Worm (Caenorhabditis elegans) whole organism, L4 larva: ENCODE measurements around the gene srsx-25.

ENCODE experiments used
- F10B5.3 ChIP-seq: sonication (generic microtip); optimal IDR thresholded peaks from 2 replicates; lab custom pipeline; 2016; ENCODE audit warnings: mild to moderate bottlenecking, missing genetic modification characterization, missing compliant biosample characterization
- F26F4.8 ChIP-seq: fragments of 200-800 bp; sonication (Bioruptor generic); conservative IDR thresholded peaks from 2 replicates; pipeline ENCODE4 v1.3.6; 2022; ENCODE audit warnings: missing genetic modification characterization, missing compliant biosample characterization
- F44E2.7 ChIP-seq: fragments of 200-800 bp; sonication (Bioruptor generic); IDR thresholded peaks from 2 replicates; pipeline ENCODE4 v2.1.2; 2022; ENCODE audit warnings: missing genetic modification characterization, missing compliant biosample characterization
- F49E8.2 ChIP-seq: sonication (generic microtip); optimal IDR thresholded peaks from 2 replicates; lab custom pipeline; 2016; ENCODE audit warnings: missing compliant biosample characterization, mild to moderate bottlenecking, missing genetic modification characterization, borderline replicate concordance
- R02D3.7 ChIP-seq: fragments of 150-350 bp; sonication (generic microtip); optimal IDR thresholded peaks from 3 replicates; lab custom pipeline; 2014; ENCODE audit warnings: missing biosample characterization, missing genetic modification characterization
- aha-1 ChIP-seq: fragments of 150-350 bp; peaks from one replicate; lab custom pipeline; 2014; ENCODE audit warnings: missing biosample characterization, missing genetic modification characterization
- aly-2 ChIP-seq: sonication (generic microtip); optimal IDR thresholded peaks from 2 replicates; lab custom pipeline; 2018; ENCODE audit warnings: missing biosample characterization, missing genetic modification characterization
- ama-1 ChIP-seq: fragments of 150-350 bp; optimal IDR thresholded peaks from 2 replicates; lab custom pipeline; 2014; ENCODE audit warnings: inconsistent platforms, mixed read lengths
- arid-1 ChIP-seq: fragments of 200-800 bp; sonication (Bioruptor generic); conservative IDR thresholded peaks from 2 replicates; pipeline ENCODE4 v1.3.6; 2022; ENCODE audit warnings: missing genetic modification reagents, missing genetic modification characterization, missing compliant biosample characterization
- ceh-20 ChIP-seq: fragments of 200-800 bp; sonication (Bioruptor generic); IDR thresholded peaks from 2 replicates; pipeline ENCODE4 v1.3.6; 2022; ENCODE audit warnings: missing genetic modification reagents, missing genetic modification characterization, missing compliant biosample characterization
- ceh-32 ChIP-seq: sonication (generic microtip); optimal IDR thresholded peaks from 2 replicates; lab custom pipeline; 2016; ENCODE audit warnings: mild to moderate bottlenecking, missing genetic modification characterization, missing compliant biosample characterization; ENCODE audit not compliant: poor library complexity
- ceh-62 ChIP-seq: sonication (generic microtip); optimal IDR thresholded peaks from 2 replicates; lab custom pipeline; 2017; ENCODE audit warnings: missing biosample characterization, missing genetic modification characterization
- ceh-82 ChIP-seq: sonication (generic microtip); optimal IDR thresholded peaks from 2 replicates; lab custom pipeline; 2017; ENCODE audit warnings: missing biosample characterization, missing genetic modification characterization
- ces-1 ChIP-seq: fragments of 150-350 bp; sonication (generic microtip); optimal IDR thresholded peaks from 4 replicates; lab custom pipeline; 2014; ENCODE audit warnings: missing biosample characterization, missing genetic modification reagents, missing genetic modification characterization
- daf-12 ChIP-seq: fragments of 150-350 bp; optimal IDR thresholded peaks from 2 replicates; lab custom pipeline; 2014; ENCODE audit warnings: missing biosample characterization, missing genetic modification reagents, missing genetic modification characterization
- dmd-6 ChIP-seq: fragments of 200-800 bp; sonication (Bioruptor generic); IDR thresholded peaks from 2 replicates; pipeline ENCODE4 v1.3.6; 2022; ENCODE audit warnings: missing genetic modification reagents, missing genetic modification characterization, missing compliant biosample characterization
- dmd-8 ChIP-seq: fragments of 200-800 bp; sonication (Bioruptor generic); IDR thresholded peaks from 2 replicates; pipeline ENCODE4 v1.3.6; 2022; ENCODE audit warnings: missing genetic modification characterization, missing compliant biosample characterization
- dmd-9 ChIP-seq: fragments of 200-800 bp; sonication (Bioruptor generic); IDR thresholded peaks from 2 replicates; pipeline ENCODE4 v1.3.6; 2022; ENCODE audit warnings: missing genetic modification reagents, missing genetic modification characterization, missing compliant biosample characterization
- dve-1 ChIP-seq: sonication (generic microtip); optimal IDR thresholded peaks from 2 replicates; lab custom pipeline; 2017; ENCODE audit warnings: antibody characterized with exemption, mild to moderate bottlenecking, missing genetic modification characterization, missing compliant biosample characterization; ENCODE audit not compliant: insufficient read depth
- egl-27 ChIP-seq: sonication (generic microtip); optimal IDR thresholded peaks from 3 replicates; lab custom pipeline; 2017; ENCODE audit warnings: missing biosample characterization, missing genetic modification reagents, missing genetic modification characterization
- fos-1 ChIP-seq: fragments of 150-350 bp; optimal IDR thresholded peaks from 2 replicates; lab custom pipeline; 2014; ENCODE audit warnings: missing biosample characterization, missing genetic modification characterization
- gei-8 ChIP-seq: fragments of 200-800 bp; sonication (Bioruptor generic); optimal IDR thresholded peaks from 2 replicates; lab custom pipeline; 2018; ENCODE audit warnings: mild to moderate bottlenecking, missing genetic modification characterization, missing compliant biosample characterization
- hlh-30 ChIP-seq: sonication (generic microtip); optimal IDR thresholded peaks from 2 replicates; lab custom pipeline; 2017; ENCODE audit warnings: antibody characterized with exemption, mild to moderate bottlenecking, missing genetic modification characterization, missing compliant biosample characterization; ENCODE audit not compliant: insufficient read depth
- jun-1 ChIP-seq: fragments of 150-350 bp; optimal IDR thresholded peaks from 2 replicates; lab custom pipeline; 2014; ENCODE audit warnings: missing biosample characterization, missing genetic modification reagents, missing genetic modification characterization
- lim-7 ChIP-seq: fragments of 200-800 bp; sonication (Bioruptor generic); IDR thresholded peaks from 2 replicates; pipeline ENCODE4 v1.3.6; 2022; ENCODE audit warnings: missing genetic modification characterization, missing compliant biosample characterization
- lin-13 ChIP-seq: fragments of 150-350 bp; optimal IDR thresholded peaks from 2 replicates; lab custom pipeline; 2014; ENCODE audit warnings: missing biosample characterization, missing genetic modification reagents, missing genetic modification characterization
- lin-38 ChIP-seq: fragments of 200-800 bp; sonication (Bioruptor generic); IDR thresholded peaks from 2 replicates; pipeline ENCODE4 v1.3.6; 2022; ENCODE audit warnings: missing genetic modification reagents, missing genetic modification characterization, missing compliant biosample characterization
- lin-39 ChIP-seq: fragments of 150-350 bp; optimal IDR thresholded peaks from 2 replicates; lab custom pipeline; 2014; ENCODE audit warnings: missing biosample characterization, missing genetic modification reagents, missing genetic modification characterization
- lir-3 ChIP-seq: sonication (generic microtip); optimal IDR thresholded peaks from 2 replicates; lab custom pipeline; 2016; ENCODE audit warnings: mild to moderate bottlenecking, missing genetic modification characterization, missing compliant biosample characterization
- mdl-1 ChIP-seq, 2 experiments: fragments of 150-350 bp in 1 of 2; sonication (generic microtip) in 1 of 2; optimal IDR thresholded peaks; 2 replicates each; lab custom pipeline; 2014 to 2017; ENCODE audit warnings: missing biosample characterization in 2 of 2, missing genetic modification characterization in 2 of 2
- mdt-29 ChIP-seq: fragments of 200-800 bp; sonication (Bioruptor generic); IDR thresholded peaks from 2 replicates; pipeline ENCODE4 v1.3.6; 2022; ENCODE audit warnings: missing genetic modification reagents, missing genetic modification characterization, missing compliant biosample characterization
- mep-1 ChIP-seq: fragments of 150-350 bp; sonication (generic microtip); optimal IDR thresholded peaks from 3 replicates; lab custom pipeline; 2014; ENCODE audit warnings: missing biosample characterization, missing genetic modification characterization
- mxl-3 ChIP-seq: fragments of 200-800 bp; sonication (Bioruptor generic); optimal IDR thresholded peaks from 2 replicates; lab custom pipeline; 2018; ENCODE audit warnings: mild to moderate bottlenecking, missing genetic modification characterization, missing compliant biosample characterization
- nhr-10 ChIP-seq: fragments of 150-350 bp; optimal IDR thresholded peaks from 2 replicates; lab custom pipeline; 2014; ENCODE audit warnings: missing biosample characterization, missing genetic modification characterization
- nhr-28 ChIP-seq: fragments of 150-350 bp; optimal IDR thresholded peaks from 2 replicates; lab custom pipeline; 2014; ENCODE audit warnings: missing biosample characterization, missing genetic modification characterization
- nhr-41 ChIP-seq: fragments of 200-800 bp; sonication (Bioruptor generic); IDR thresholded peaks from 2 replicates; pipeline ENCODE4 v1.3.6; 2022; ENCODE audit warnings: missing genetic modification reagents, missing genetic modification characterization, missing compliant biosample characterization
- nhr-48 ChIP-seq: sonication (generic microtip); optimal IDR thresholded peaks from 2 replicates; lab custom pipeline; 2016; ENCODE audit warnings: mild to moderate bottlenecking, missing genetic modification characterization, missing compliant biosample characterization
- nhr-77 ChIP-seq: fragments of 150-350 bp; optimal IDR thresholded peaks from 2 replicates; lab custom pipeline; 2014; ENCODE audit warnings: missing biosample characterization, missing genetic modification characterization
- pha-4 ChIP-seq, 2 experiments: fragments of 150-350 bp in 1 of 2; fragments of 200-800 bp in 1 of 2; sonication (Bioruptor generic) in 1 of 2; IDR thresholded peaks in 1 of 2; optimal IDR thresholded peaks in 1 of 2; 2 replicates each; pipeline versions ENCODE4 v1.3.6 to Lab custom; 2014 to 2022; ENCODE audit warnings: missing genetic modification characterization in 2 of 2, missing genetic modification reagents in 2 of 2, missing biosample characterization in 1 of 2, missing compliant biosample characterization in 1 of 2
- php-3 ChIP-seq: fragments of 200-800 bp; sonication (Bioruptor generic); IDR thresholded peaks from 2 replicates; pipeline ENCODE4 v1.3.6; 2022; ENCODE audit warnings: missing genetic modification reagents, missing genetic modification characterization, missing compliant biosample characterization
- rbr-2 ChIP-seq: sonication (generic microtip); optimal IDR thresholded peaks from 2 replicates; lab custom pipeline; 2016; ENCODE audit warnings: missing genotype, missing genetic modification characterization, missing compliant biosample characterization
- sdz-12 ChIP-seq: fragments of 200-800 bp; sonication (Bioruptor generic); optimal IDR thresholded peaks from 2 replicates; lab custom pipeline; 2018; ENCODE audit warnings: mild to moderate bottlenecking, missing genetic modification characterization, missing compliant biosample characterization
- set-16 ChIP-seq: fragments of 200-800 bp; sonication (Bioruptor generic); IDR thresholded peaks from 2 replicates; pipeline ENCODE4 v1.3.6; 2022; ENCODE audit warnings: missing genetic modification reagents, missing genetic modification characterization, missing compliant biosample characterization
- skn-1 ChIP-seq: fragments of 150-350 bp; optimal IDR thresholded peaks from 2 replicates; lab custom pipeline; 2014; ENCODE audit warnings: missing biosample characterization, missing genetic modification characterization
- snpc-1.2 ChIP-seq: fragments of 200-800 bp; sonication (Bioruptor generic); IDR thresholded peaks from 2 replicates; pipeline ENCODE4 v1.3.6; 2022; ENCODE audit warnings: missing genetic modification reagents, missing genetic modification characterization, missing compliant biosample characterization
- snpc-4 ChIP-seq: fragments of 150-350 bp; optimal IDR thresholded peaks from 2 replicates; lab custom pipeline; 2014; ENCODE audit warnings: missing biosample characterization, missing genetic modification characterization
- spr-3 ChIP-seq: fragments of 200-800 bp; sonication (Bioruptor generic); optimal IDR thresholded peaks from 2 replicates; lab custom pipeline; 2018; ENCODE audit warnings: mild to moderate bottlenecking, missing genetic modification characterization, missing compliant biosample characterization
- tag-97 ChIP-seq: fragments of 200-800 bp; sonication (Bioruptor generic); IDR thresholded peaks from 2 replicates; pipeline ENCODE4 v1.3.6; 2022; ENCODE audit warnings: missing genetic modification characterization, missing compliant biosample characterization
- unc-62 ChIP-seq, 3 experiments: fragments of 150-350 bp in 1 of 3; sonication (generic microtip); optimal IDR thresholded peaks in 2 of 3; peaks in 1 of 3; 1 replicate in 1 of 3; 2 replicates in 2 of 3; lab custom pipeline; 2014 to 2017; ENCODE audit warnings: missing biosample characterization in 3 of 3, missing genetic modification characterization in 3 of 3, missing genetic modification reagents in 3 of 3, missing genotype in 1 of 3
- vab-7 ChIP-seq: fragments of 200-800 bp; sonication (Bioruptor generic); IDR thresholded peaks from 2 replicates; pipeline ENCODE4 v1.3.6; 2022; ENCODE audit warnings: missing genetic modification reagents, missing genetic modification characterization, missing compliant biosample characterization
- zip-2 ChIP-seq: fragments of 150-350 bp; optimal IDR thresholded peaks from 2 replicates; lab custom pipeline; 2014; ENCODE audit warnings: missing biosample characterization, missing genetic modification characterization
- ztf-7 ChIP-seq: fragments of 150-350 bp; optimal IDR thresholded peaks from 2 replicates; lab custom pipeline; 2014; ENCODE audit warnings: missing biosample characterization, missing genetic modification characterization

The srsx-25 gene

ce11 chrIV:13386043-13386442 is 21.1 kb downstream of the srsx-25 start, which contains the start of the genes Y62E10A.20, Y62E10A.23 and mdt-9:
Gene Y62E10A.20 (minus strand): TSS chrIV:13386091.
Gene Y62E10A.23 (plus strand): TSS chrIV:13386324.
Gene mdt-9 (plus strand): TSS chrIV:13386380.
- TF ChIP-seq snpc-4: no peak
- no peak for TF ChIP-seq lin-39 (tag; lab: Kevin White, UChicago)
- peak; percentile 45 for TF ChIP-seq hlh-30
- no peak for TF ChIP-seq tag-97 (GFP tag; lab: Robert Waterston, UW)
- TF ChIP-seq lim-7 (GFP tag; lab: Robert Waterston, UW): no peak
- no peak for TF ChIP-seq mxl-3 (GFP tag; lab: Kevin White, UChicago)
- TF ChIP-seq gei-8 (GFP tag; lab: Kevin White, UChicago): no peak
- TF ChIP-seq rbr-2: peak; percentile 61
- TF ChIP-seq mdl-1 (tag; optimal IDR thresholded peaks at IDR 0.05; lab: Kevin White, UChicago): no peak
- TF ChIP-seq spr-3: no peak
- TF ChIP-seq ces-1 (GFP tag; lab: Kevin White, UChicago): no peak
- no peak for TF ChIP-seq unc-62 (GFP tag; optimal IDR thresholded peaks at IDR 0.05 in 1 of 2; lab: Kevin White, UChicago)
- no peak for TF ChIP-seq unc-62 (tag; optimal IDR thresholded peaks at IDR 0.05; lab: Kevin White, UChicago)
- TF ChIP-seq fos-1 (tag; lab: Kevin White, UChicago): no peak
- peak; percentile 30 for TF ChIP-seq nhr-28
- TF ChIP-seq F49E8.2 (tag; lab: Kevin White, UChicago): no peak
- TF ChIP-seq ceh-20: no peak
- no peak for TF ChIP-seq nhr-10 (tag; lab: Kevin White, UChicago)
- no peak for TF ChIP-seq skn-1 (tag; lab: Kevin White, UChicago)
- TF ChIP-seq F10B5.3 (tag; lab: Kevin White, UChicago): no peak
- no peak for TF ChIP-seq nhr-48 (tag; lab: Kevin White, UChicago)
- TF ChIP-seq snpc-1.2 (GFP tag; lab: Robert Waterston, UW): 0 out of 2 replicates have a peak, but pooled peaks have one; percentile 67
- peak; percentile 20 for TF ChIP-seq ama-1 (lab: Kevin White, UChicago)
- TF ChIP-seq aha-1 (tag; lab: Kevin White, UChicago): peak; percentile 96
- TF ChIP-seq lir-3 (tag; lab: Kevin White, UChicago): no peak
- TF ChIP-seq R02D3.7 (tag; lab: Kevin White, UChicago): no peak
- no peak for TF ChIP-seq dmd-6 (GFP tag; lab: Robert Waterston, UW)
- TF ChIP-seq mdt-29 (GFP tag; lab: Robert Waterston, UW): no peak
- no peak for TF ChIP-seq daf-12 (tag; lab: Kevin White, UChicago)
- peak; percentile 70 for TF ChIP-seq dve-1 (tag; lab: Kevin White, UChicago)
- no peak for TF ChIP-seq sdz-12 (GFP tag; lab: Kevin White, UChicago)
- no peak for TF ChIP-seq set-16 (GFP tag; lab: Robert Waterston, UW)
- no peak for TF ChIP-seq aly-2
- TF ChIP-seq dmd-9: no peak
- peak; percentile 38 for TF ChIP-seq nhr-77 (tag; lab: Kevin White, UChicago)
- TF ChIP-seq pha-4 (GFP tag; IDR thresholded peaks at IDR 0.05; lab: Robert Waterston, UW): no peak
- TF ChIP-seq pha-4 (tag; optimal IDR thresholded peaks at IDR 0.05; lab: Kevin White, UChicago): peak; percentile 29
- no peak for TF ChIP-seq zip-2
- TF ChIP-seq nhr-41: no peak
- TF ChIP-seq ztf-7 (tag; lab: Kevin White, UChicago): peak; percentile 65
- no peak for TF ChIP-seq egl-27 (tag; lab: Kevin White, UChicago)
- no peak for TF ChIP-seq vab-7 (GFP tag; lab: Robert Waterston, UW)
- no peak for TF ChIP-seq jun-1 (tag; lab: Kevin White, UChicago)
- TF ChIP-seq ceh-62 (tag; lab: Kevin White, UChicago): no peak
- 0 out of 2 replicates have a peak, but pooled peaks have one; percentile 48 for TF ChIP-seq arid-1 (GFP tag; lab: Robert Waterston, UW)
- no peak for TF ChIP-seq F26F4.8
- TF ChIP-seq php-3 (GFP tag; lab: Robert Waterston, UW): no peak
- TF ChIP-seq ceh-82: no peak
- no peak for TF ChIP-seq ceh-32
- no peak for TF ChIP-seq dmd-8 (GFP tag; lab: Robert Waterston, UW)
- TF ChIP-seq lin-13 (GFP tag; lab: Kevin White, UChicago): peak; percentile 88
- peak; percentile 96 for TF ChIP-seq lin-38 (GFP tag; lab: Robert Waterston, UW)
- TF ChIP-seq mep-1 (tag; lab: Kevin White, UChicago): peak; percentile 86
- TF ChIP-seq F44E2.7 (GFP tag; lab: Robert Waterston, UW): no peak
